Worm (Caenorhabditis elegans): ENCODE results near the gene ttr-17.

ttr-17 gene

ce11 chrIV:11067003-11067402 lies at the start of gene ttr-17:
TSS of gene ttr-17 (minus strand) at chrIV:11067026.
- TF ChIP-seq him-1 (tag; optimal IDR thresholded peaks at IDR 0.05) (no peak), dao-5 (tag; optimal IDR thresholded peaks at IDR 0.05) (no peak), W03F9.2 (tag; optimal IDR thresholded peaks at IDR 0.05) (no peak)

ce11 chrIV:11112641-11113040 lies 45.8 kb upstream of the ttr-17 start, which contains the start of gene clc-9:
TSS of gene clc-9 (plus strand) at chrIV:11112941.
- TF ChIP-seq W03F9.2 (tag; optimal IDR thresholded peaks at IDR 0.05) (no peak), him-1 (tag; optimal IDR thresholded peaks at IDR 0.05) (no peak), dao-5 (tag; optimal IDR thresholded peaks at IDR 0.05) (no peak)

DNA sequence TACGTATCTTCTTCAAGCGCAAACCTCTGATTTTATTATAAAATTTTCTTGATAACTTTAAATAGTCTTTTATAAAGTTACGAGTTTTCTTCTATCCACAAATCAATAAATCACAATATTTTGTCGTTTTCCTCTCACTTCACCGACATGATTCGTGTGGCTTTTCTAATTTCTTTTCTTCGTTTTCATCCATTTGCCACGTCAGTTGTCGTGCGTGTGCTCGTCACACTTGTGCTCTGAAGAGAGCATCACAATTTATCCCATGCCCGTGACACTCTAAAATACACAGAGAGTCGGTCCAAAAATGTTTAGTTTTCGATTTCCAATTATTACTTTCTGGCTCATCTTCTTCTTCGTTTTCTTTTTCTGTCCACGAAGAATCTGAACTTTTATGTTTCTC lies 45.1 kb upstream of the ttr-17 start:
- TF ChIP-seq dao-5 (tag; optimal IDR thresholded peaks at IDR 0.05): no peak
- TF ChIP-seq him-1 (tag; optimal IDR thresholded peaks at IDR 0.05): no peak
- no peak for TF ChIP-seq W03F9.2 (tag; optimal IDR thresholded peaks at IDR 0.05)

- no peak for TF ChIP-seq dao-5 (tag; optimal IDR thresholded peaks at IDR 0.05)
- peak; percentile 71 for TF ChIP-seq W03F9.2 (tag; optimal IDR thresholded peaks at IDR 0.05)
- no peak for TF ChIP-seq him-1 (tag; optimal IDR thresholded peaks at IDR 0.05)
These were observed 44.3 kb upstream of the ttr-17 start, which contains the start of gene rps-5 for ce11 chrIV:11110995-11111619. TSS of gene rps-5 (minus strand) at chrIV:11111045.

- TF ChIP-seq him-1 (tag; optimal IDR thresholded peaks at IDR 0.05) (no peak), W03F9.2 (tag; optimal IDR thresholded peaks at IDR 0.05) (no peak), dao-5 (tag; optimal IDR thresholded peaks at IDR 0.05) (no peak)
These were observed 42.9 kb upstream of the ttr-17 start, which contains the start of gene pigk-1 for ce11 chrIV:11109771-11110170. TSS of gene pigk-1 (minus strand) at chrIV:11110018.

DNA sequence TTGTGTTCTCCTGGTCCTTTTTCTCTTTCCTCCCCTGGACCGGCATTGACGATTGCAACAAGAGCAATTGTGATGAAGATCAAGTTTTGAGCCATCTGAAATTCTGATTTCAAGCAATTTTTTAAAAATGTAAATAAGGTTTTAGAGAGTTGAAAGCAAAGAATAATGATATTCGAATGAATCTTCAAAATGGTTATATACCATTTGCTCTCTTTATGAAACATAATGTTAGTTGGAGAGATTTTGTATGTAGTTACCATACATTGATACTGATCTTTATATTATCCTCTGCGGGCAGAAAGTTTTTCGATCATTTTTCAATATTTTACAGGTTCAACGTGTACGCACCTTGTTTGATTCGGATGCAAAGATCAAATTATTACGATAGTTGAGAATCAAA lies 38.9 kb upstream of the ttr-17 start, which contains the start of gene srlf-24:
Gene srlf-24 (minus strand): TSS at position 101 of the 400 bp plus-strand sequence.
- no peak for TF ChIP-seq W03F9.2 (tag; optimal IDR thresholded peaks at IDR 0.05)
- TF ChIP-seq dao-5 (tag; optimal IDR thresholded peaks at IDR 0.05): no peak
- TF ChIP-seq him-1 (tag; optimal IDR thresholded peaks at IDR 0.05): no peak

ce11 chrIV:11103501-11103900 lies 36.7 kb upstream of the ttr-17 start:
- no peak for TF ChIP-seq W03F9.2 (tag; optimal IDR thresholded peaks at IDR 0.05)
- no peak for TF ChIP-seq dao-5 (tag; optimal IDR thresholded peaks at IDR 0.05)
- TF ChIP-seq him-1 (tag; optimal IDR thresholded peaks at IDR 0.05): no peak

ce11 chrIV:11102608-11103007 lies 35.8 kb upstream of the ttr-17 start, which contains the start of gene srlf-17:
TSS of gene srlf-17 (minus strand) at chrIV:11102708.
- TF ChIP-seq dao-5 (tag; optimal IDR thresholded peaks at IDR 0.05) (no peak), him-1 (tag; optimal IDR thresholded peaks at IDR 0.05) (no peak), W03F9.2 (tag; optimal IDR thresholded peaks at IDR 0.05) (no peak)

DNA sequence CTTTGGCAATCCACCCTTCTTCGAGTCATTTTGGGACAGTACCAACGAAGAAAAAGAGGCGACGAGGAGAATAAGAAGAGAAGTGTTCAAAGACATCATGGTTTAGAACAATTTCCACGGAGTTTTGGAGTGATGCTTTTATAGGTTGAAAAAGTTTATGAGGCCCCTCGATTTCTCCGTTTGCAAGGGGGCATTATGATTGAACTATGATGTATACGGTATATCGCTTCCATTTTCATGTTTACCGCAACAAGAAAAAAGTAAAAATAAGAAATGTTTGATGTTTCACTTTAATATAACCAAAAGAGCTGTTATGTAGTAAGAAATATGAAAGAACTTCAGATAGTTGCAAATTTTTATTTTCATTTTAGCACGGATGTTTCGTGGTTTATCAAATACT lies 34.6 kb upstream of the ttr-17 start, which contains the start of gene srlf-18:
Gene srlf-18 (minus strand): TSS at position 101 of the 400 bp plus-strand sequence.
- TF ChIP-seq dao-5 (tag; optimal IDR thresholded peaks at IDR 0.05) (no peak), him-1 (tag; optimal IDR thresholded peaks at IDR 0.05) (no peak), W03F9.2 (tag; optimal IDR thresholded peaks at IDR 0.05) (no peak)

ce11 chrIV:11100271-11100670 lies 33.4 kb upstream of the ttr-17 start, which contains the start of gene str-3:
TSS of gene str-3 (minus strand) at chrIV:11100371.
- TF ChIP-seq W03F9.2 (tag; optimal IDR thresholded peaks at IDR 0.05) (no peak), him-1 (tag; optimal IDR thresholded peaks at IDR 0.05) (no peak), dao-5 (tag; optimal IDR thresholded peaks at IDR 0.05) (no peak)

DNA sequence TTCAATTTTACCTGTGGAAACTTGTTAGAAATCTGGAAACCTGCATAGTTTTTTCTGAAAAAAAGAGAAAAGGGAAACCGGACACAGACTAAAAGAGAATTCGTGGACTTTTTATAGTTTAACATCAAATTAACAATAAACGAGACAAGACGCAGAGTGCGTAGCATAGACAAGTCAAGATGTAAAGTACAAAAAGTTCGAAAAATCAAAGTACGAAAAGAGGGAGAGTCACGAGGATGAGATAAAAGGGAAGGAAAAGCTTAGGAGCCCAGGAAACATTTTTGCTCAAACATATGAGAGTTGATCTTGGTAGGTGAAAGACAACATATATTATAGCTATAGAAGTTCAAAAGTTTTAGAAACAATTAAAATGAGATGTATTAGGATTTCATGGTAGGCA lies 31.0 kb upstream of the ttr-17 start, which contains the start of gene M7.12:
Gene M7.12 (minus strand): TSS at position 188 of the 400 bp plus-strand sequence.
- no peak for TF ChIP-seq him-1 (tag; optimal IDR thresholded peaks at IDR 0.05)

ce11 chrIV:11094974-11095373 lies 28.1 kb upstream of the ttr-17 start, which contains the start of gene M7.8:
TSS of gene M7.8 (minus strand) at chrIV:11095085.
- TF ChIP-seq him-1 (tag; optimal IDR thresholded peaks at IDR 0.05) (no peak), W03F9.2 (tag; optimal IDR thresholded peaks at IDR 0.05) (no peak), dao-5 (tag; optimal IDR thresholded peaks at IDR 0.05) (no peak)

DNA sequence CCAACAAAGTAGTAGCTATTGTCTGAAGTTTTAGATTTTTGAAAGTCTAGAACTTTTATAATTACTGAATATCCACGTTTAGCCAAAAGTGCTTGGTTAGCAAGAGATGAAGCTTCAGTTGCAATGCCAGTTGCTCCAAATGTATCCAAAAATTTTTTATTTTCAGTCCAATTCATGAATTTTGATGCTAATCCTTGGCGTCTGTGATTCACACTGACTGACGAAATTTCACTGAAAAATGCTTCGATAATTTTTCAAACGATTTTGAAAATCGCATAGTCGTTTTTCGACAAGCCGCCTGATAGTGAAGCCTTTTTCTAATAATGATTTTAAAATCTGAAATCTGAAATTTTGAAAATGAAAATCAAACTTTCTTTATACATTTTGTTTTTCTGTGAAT lies 27.2 kb upstream of the ttr-17 start:
- TF ChIP-seq dao-5 (tag; optimal IDR thresholded peaks at IDR 0.05): no peak
- TF ChIP-seq W03F9.2 (tag; optimal IDR thresholded peaks at IDR 0.05): no peak
- TF ChIP-seq him-1 (tag; optimal IDR thresholded peaks at IDR 0.05): no peak

DNA sequence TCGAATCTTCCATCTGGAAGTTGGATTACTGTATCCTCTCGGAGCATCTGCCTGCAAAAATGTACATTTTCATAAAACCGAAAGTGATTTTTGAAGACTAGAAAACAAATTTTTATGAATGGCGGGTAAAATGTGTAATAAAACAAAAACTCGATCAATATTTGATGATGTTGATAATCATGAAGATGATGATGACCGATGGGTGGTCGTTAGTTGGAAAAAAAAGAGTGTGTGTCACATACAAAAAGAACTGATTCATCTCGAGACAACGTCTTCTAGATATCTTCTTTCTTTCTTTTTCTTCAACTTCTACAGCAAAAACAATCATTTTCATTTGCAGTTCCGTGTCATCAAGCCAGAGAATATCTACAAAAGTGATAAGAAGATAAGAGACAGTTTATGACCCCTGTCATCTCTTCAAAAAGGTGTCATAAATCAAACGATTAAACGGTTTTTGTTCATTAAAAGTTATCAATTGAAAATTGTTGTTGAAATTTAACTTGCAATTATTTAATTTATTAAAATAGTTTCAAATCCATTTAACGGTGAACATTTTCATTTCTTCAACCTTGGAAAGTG lies 25.8 kb upstream of the ttr-17 start, which contains the start of gene bcc-1:
Gene bcc-1 (minus strand): TSS at position 51 of the 579 bp plus-strand sequence.
- TF ChIP-seq him-1 (tag; optimal IDR thresholded peaks at IDR 0.05) (no peak), W03F9.2 (tag; optimal IDR thresholded peaks at IDR 0.05) (no peak), dao-5 (tag; optimal IDR thresholded peaks at IDR 0.05) (no peak)

All from whole organism, L4/young adult.